Worm (Caenorhabditis elegans): ENCODE results near the gene fbxa-169.

- TF ChIP-seq fos-1 (tag; optimal IDR thresholded peaks at IDR 0.05), result no peak
- no peak for TF ChIP-seq Y75B8A.6 (GFP tag; IDR thresholded peaks at IDR 0.05)
- TF ChIP-seq attf-4 (tag; optimal IDR thresholded peaks at IDR 0.05), result no peak
- no peak for TF ChIP-seq nhr-11 (tag; optimal IDR thresholded peaks at IDR 0.05)
- TF ChIP-seq ceh-32 (tag; optimal IDR thresholded peaks at IDR 0.05; ENCODE audit: poor library complexity), result no peak
Observed at ce11 chrII:13616000-13616399, 32.3 kb upstream of the fbxa-169 start, which contains the start of gene gst-14.

All from whole organism, L4 larva.